Worm (Caenorhabditis elegans): ENCODE measurements around the gene T08D10.3.

T08D10.3 gene

ce11 chrX:11993327-11993726 lies 38.1 kb downstream of the T08D10.3 start (continued):
- TF ChIP-seq dpff-1 (tag; optimal IDR thresholded peaks at IDR 0.05) (no peak), F22D6.2 (tag; optimal IDR thresholded peaks at IDR 0.05) (no peak), madf-6 (GFP tag; IDR thresholded peaks at IDR 0.05) (no peak; the same call in 1 of the 2 replicates), B0336.3 (GFP tag; IDR thresholded peaks at IDR 0.05) (no peak), Y56A3A.18 (GFP tag; IDR thresholded peaks at IDR 0.05) (0 out of 2 replicates have a peak, but pooled peaks have one; percentile 17), B0019.2 (GFP tag; conservative IDR thresholded peaks at IDR 0.05) (no peak), C06A6.2 (GFP tag; conservative IDR thresholded peaks at IDR 0.05) (no peak), lin-40 (tag; optimal IDR thresholded peaks at IDR 0.05) (peak; percentile 10), egl-44 (GFP tag; IDR thresholded peaks at IDR 0.05) (no peak), die-1 (tag; optimal IDR thresholded peaks at IDR 0.05) (peak; percentile 59), efl-1 (GFP tag; optimal IDR thresholded peaks at IDR 0.05) (no peak), nhr-120 (GFP tag; IDR thresholded peaks at IDR 0.05) (no peak), xnd-1 (tag; optimal IDR thresholded peaks at IDR 0.05) (no peak), nfya-2 (GFP tag; IDR thresholded peaks at IDR 0.05) (0 out of 2 replicates have a peak, but pooled peaks have one; percentile 47), snpc-4 (GFP tag; optimal IDR thresholded peaks at IDR 0.05) (no peak), snpc-4 (tag; optimal IDR thresholded peaks at IDR 0.05) (peak in 3 of 4 experiments; percentile 32 to 75 (median 34)), ztf-25 (GFP tag; IDR thresholded peaks at IDR 0.05) (no peak), bed-2 (GFP tag; IDR thresholded peaks at IDR 0.05) (no peak), ZK185.1 (tag; optimal IDR thresholded peaks at IDR 0.05; ENCODE audit: poor library complexity, severe bottlenecking) (peak; percentile 61), attf-5 (GFP tag; optimal IDR thresholded peaks at IDR 0.05) (no peak), ztf-3 (GFP tag; optimal IDR thresholded peaks at IDR 0.05) (no peak), ekl-4 (GFP tag; IDR thresholded peaks at IDR 0.05) (no peak), nfyb-1 (GFP tag; IDR thresholded peaks at IDR 0.05) (0 out of 2 replicates have a peak, but pooled peaks have one; percentile 32), F39B2.1 (GFP tag; IDR thresholded peaks at IDR 0.05) (no peak), aptf-2 (GFP tag; conservative IDR thresholded peaks at IDR 0.05) (no peak), snpc-1.1 (tag; optimal IDR thresholded peaks at IDR 0.05; ENCODE audit: insufficient read depth) (peak; percentile 16), snpc-1.3 (tag; optimal IDR thresholded peaks at IDR 0.05; ENCODE audit: insufficient read depth) (peak; percentile 22), F10E7.11 (tag; optimal IDR thresholded peaks at IDR 0.05) (no peak), ztf-18 (tag; optimal IDR thresholded peaks at IDR 0.05) (peak; percentile 56), lsy-27 (tag; optimal IDR thresholded peaks at IDR 0.05; ENCODE audit: borderline replicate concordance, insufficient read depth) (no peak), Y79H2A.3 (GFP tag; conservative IDR thresholded peaks at IDR 0.05) (no peak), nhr-27 (tag; optimal IDR thresholded peaks at IDR 0.05) (no peak), athp-1 (tag; optimal IDR thresholded peaks at IDR 0.05) (no peak), mel-28 (tag; optimal IDR thresholded peaks at IDR 0.05; ENCODE audit: borderline replicate concordance) (no peak), madf-10 (tag; optimal IDR thresholded peaks at IDR 0.05) (no peak), nhr-80 (tag; optimal IDR thresholded peaks at IDR 0.05) (no peak), F49E8.2 (tag; optimal IDR thresholded peaks at IDR 0.05; ENCODE audit: insufficient read depth) (no peak), pha-4 (tag; optimal IDR thresholded peaks at IDR 0.05) (no peak), him-1 (tag; optimal IDR thresholded peaks at IDR 0.05) (peak; percentile 56), gei-17 (GFP tag; optimal IDR thresholded peaks at IDR 0.05) (no peak), lin-54 (GFP tag; optimal IDR thresholded peaks at IDR 0.05) (no peak), Y95B8A.8 (GFP tag; IDR thresholded peaks at IDR 0.05) (no peak), lsl-1 (GFP tag; optimal IDR thresholded peaks at IDR 0.05) (no peak), Y53F4B.3 (GFP tag; IDR thresholded peaks at IDR 0.05) (no peak), madf-3 (GFP tag; IDR thresholded peaks at IDR 0.05) (no peak), hlh-12 (tag; optimal IDR thresholded peaks at IDR 0.05) (peak; percentile 35), nhr-179 (tag; optimal IDR thresholded peaks at IDR 0.05) (no peak), sdz-38 (tag; optimal IDR thresholded peaks at IDR 0.05) (no peak)

Data from whole organism, young adult.